Worm (Caenorhabditis elegans) whole organism, L4 larva: ENCODE measurements around the gene copb-2.
A peak's percentile ranks its signal among the peaks of the same experiment; 100 is the strongest.

Source experiments
- D1046.2 ChIP-seq: fragments of 200-800 bp; sonication (Bioruptor generic); IDR thresholded peaks from 2 replicates; pipeline ENCODE4 v1.3.6; 2022; ENCODE audit warnings: missing genetic modification characterization, missing compliant biosample characterization
- F10B5.3 ChIP-seq: sonication (generic microtip); optimal IDR thresholded peaks from 2 replicates; lab custom pipeline; 2016; ENCODE audit warnings: mild to moderate bottlenecking, missing genetic modification characterization, missing compliant biosample characterization
- F44E2.7 ChIP-seq: fragments of 200-800 bp; sonication (Bioruptor generic); IDR thresholded peaks from 2 replicates; pipeline ENCODE4 v2.1.2; 2022; ENCODE audit warnings: missing genetic modification characterization, missing compliant biosample characterization
- R02D3.7 ChIP-seq: fragments of 150-350 bp; sonication (generic microtip); optimal IDR thresholded peaks from 3 replicates; lab custom pipeline; 2014; ENCODE audit warnings: missing biosample characterization, missing genetic modification characterization
- T20F7.1 ChIP-seq: fragments of 200-800 bp; sonication (Bioruptor generic); optimal IDR thresholded peaks from 2 replicates; lab custom pipeline; 2018; ENCODE audit warnings: mild to moderate bottlenecking, missing genetic modification characterization, missing compliant biosample characterization
- Y105C5A.15 ChIP-seq: fragments of 200-800 bp; sonication (Bioruptor generic); IDR thresholded peaks from 2 replicates; pipeline ENCODE4 v1.3.6; 2022; ENCODE audit warnings: missing genetic modification characterization, missing compliant biosample characterization
- Y5F2A.4 ChIP-seq: fragments of 200-800 bp; sonication (Bioruptor generic); optimal IDR thresholded peaks from 2 replicates; lab custom pipeline; 2018; ENCODE audit warnings: mild to moderate bottlenecking, missing genetic modification characterization, missing compliant biosample characterization
- ZK337.2 ChIP-seq: fragments of 200-800 bp; sonication (Bioruptor generic); IDR thresholded peaks from 2 replicates; pipeline ENCODE4 v1.3.6; 2022; ENCODE audit warnings: missing genetic modification reagents, missing genetic modification characterization, missing compliant biosample characterization
- ZK546.5 ChIP-seq, 2 experiments: sonication (generic microtip); optimal IDR thresholded peaks; 2 replicates each; lab custom pipeline; 2017; ENCODE audit warnings: missing biosample characterization in 2 of 2, missing genetic modification characterization in 2 of 2
- ama-1 ChIP-seq: fragments of 150-350 bp; optimal IDR thresholded peaks from 2 replicates; lab custom pipeline; 2014; ENCODE audit warnings: inconsistent platforms, mixed read lengths
- arid-1 ChIP-seq: fragments of 200-800 bp; sonication (Bioruptor generic); conservative IDR thresholded peaks from 2 replicates; pipeline ENCODE4 v1.3.6; 2022; ENCODE audit warnings: missing genetic modification reagents, missing genetic modification characterization, missing compliant biosample characterization
- attf-4 ChIP-seq: sonication (generic microtip); optimal IDR thresholded peaks from 3 replicates; lab custom pipeline; 2017; ENCODE audit warnings: missing biosample characterization, missing genetic modification characterization
- ceh-28 ChIP-seq: fragments of 150-350 bp; optimal IDR thresholded peaks from 2 replicates; lab custom pipeline; 2014; ENCODE audit warnings: missing biosample characterization, missing genetic modification reagents, missing genetic modification characterization
- ceh-62 ChIP-seq: sonication (generic microtip); optimal IDR thresholded peaks from 2 replicates; lab custom pipeline; 2017; ENCODE audit warnings: missing biosample characterization, missing genetic modification characterization
- ceh-82 ChIP-seq: sonication (generic microtip); optimal IDR thresholded peaks from 2 replicates; lab custom pipeline; 2017; ENCODE audit warnings: missing biosample characterization, missing genetic modification characterization
- ces-1 ChIP-seq: fragments of 150-350 bp; sonication (generic microtip); optimal IDR thresholded peaks from 4 replicates; lab custom pipeline; 2014; ENCODE audit warnings: missing biosample characterization, missing genetic modification reagents, missing genetic modification characterization
- daf-12 ChIP-seq: fragments of 150-350 bp; optimal IDR thresholded peaks from 2 replicates; lab custom pipeline; 2014; ENCODE audit warnings: missing biosample characterization, missing genetic modification reagents, missing genetic modification characterization
- dmd-6 ChIP-seq: fragments of 200-800 bp; sonication (Bioruptor generic); IDR thresholded peaks from 2 replicates; pipeline ENCODE4 v1.3.6; 2022; ENCODE audit warnings: missing genetic modification reagents, missing genetic modification characterization, missing compliant biosample characterization
- dmd-9 ChIP-seq: fragments of 200-800 bp; sonication (Bioruptor generic); IDR thresholded peaks from 2 replicates; pipeline ENCODE4 v1.3.6; 2022; ENCODE audit warnings: missing genetic modification reagents, missing genetic modification characterization, missing compliant biosample characterization
- egl-27 ChIP-seq: sonication (generic microtip); optimal IDR thresholded peaks from 3 replicates; lab custom pipeline; 2017; ENCODE audit warnings: missing biosample characterization, missing genetic modification reagents, missing genetic modification characterization
- fkh-10 ChIP-seq: fragments of 150-350 bp; optimal IDR thresholded peaks from 2 replicates; lab custom pipeline; 2014; ENCODE audit warnings: missing biosample characterization, missing genetic modification reagents, missing genetic modification characterization
- fos-1 ChIP-seq: fragments of 150-350 bp; optimal IDR thresholded peaks from 2 replicates; lab custom pipeline; 2014; ENCODE audit warnings: missing biosample characterization, missing genetic modification characterization
- gei-8 ChIP-seq: fragments of 200-800 bp; sonication (Bioruptor generic); optimal IDR thresholded peaks from 2 replicates; lab custom pipeline; 2018; ENCODE audit warnings: mild to moderate bottlenecking, missing genetic modification characterization, missing compliant biosample characterization
- hlh-30 ChIP-seq: sonication (generic microtip); optimal IDR thresholded peaks from 2 replicates; lab custom pipeline; 2017; ENCODE audit warnings: antibody characterized with exemption, mild to moderate bottlenecking, missing genetic modification characterization, missing compliant biosample characterization; ENCODE audit not compliant: insufficient read depth
- hmg-1.1 ChIP-seq: fragments of 200-800 bp; sonication (Bioruptor generic); IDR thresholded peaks from 2 replicates; pipeline ENCODE4 v1.3.6; 2022; ENCODE audit warnings: missing genetic modification reagents, missing genetic modification characterization, missing compliant biosample characterization
- lim-7 ChIP-seq: fragments of 200-800 bp; sonication (Bioruptor generic); IDR thresholded peaks from 2 replicates; pipeline ENCODE4 v1.3.6; 2022; ENCODE audit warnings: missing genetic modification characterization, missing compliant biosample characterization
- lin-1 ChIP-seq: fragments of 200-800 bp; sonication (Bioruptor generic); IDR thresholded peaks from 2 replicates; pipeline ENCODE4 v1.3.6; 2022; ENCODE audit warnings: missing genetic modification reagents, missing genetic modification characterization, missing compliant biosample characterization
- lin-39 ChIP-seq: fragments of 150-350 bp; optimal IDR thresholded peaks from 2 replicates; lab custom pipeline; 2014; ENCODE audit warnings: missing biosample characterization, missing genetic modification reagents, missing genetic modification characterization
- madf-5 ChIP-seq, 2 experiments: fragments of 200-800 bp; sonication (Bioruptor generic); IDR thresholded peaks; 2 replicates each; pipeline ENCODE4 v1.3.6; 2022; ENCODE audit warnings: missing compliant biosample characterization in 2 of 2, missing genetic modification characterization in 2 of 2
- mdt-29 ChIP-seq: fragments of 200-800 bp; sonication (Bioruptor generic); IDR thresholded peaks from 2 replicates; pipeline ENCODE4 v1.3.6; 2022; ENCODE audit warnings: missing genetic modification reagents, missing genetic modification characterization, missing compliant biosample characterization
- mxl-3 ChIP-seq: fragments of 200-800 bp; sonication (Bioruptor generic); optimal IDR thresholded peaks from 2 replicates; lab custom pipeline; 2018; ENCODE audit warnings: mild to moderate bottlenecking, missing genetic modification characterization, missing compliant biosample characterization
- nhr-10 ChIP-seq: fragments of 150-350 bp; optimal IDR thresholded peaks from 2 replicates; lab custom pipeline; 2014; ENCODE audit warnings: missing biosample characterization, missing genetic modification characterization
- nhr-102 ChIP-seq: sonication (generic microtip); optimal IDR thresholded peaks from 2 replicates; lab custom pipeline; 2016; ENCODE audit warnings: mild to moderate bottlenecking, missing genetic modification characterization, moderate library complexity, missing compliant biosample characterization
- nhr-11 ChIP-seq: fragments of 150-350 bp; optimal IDR thresholded peaks from 2 replicates; lab custom pipeline; 2014; ENCODE audit warnings: missing biosample characterization, missing genetic modification characterization
- nhr-237 ChIP-seq: sonication (generic microtip); optimal IDR thresholded peaks from 2 replicates; lab custom pipeline; 2017; ENCODE audit warnings: missing biosample characterization, missing genetic modification characterization
- nhr-28 ChIP-seq: fragments of 150-350 bp; optimal IDR thresholded peaks from 2 replicates; lab custom pipeline; 2014; ENCODE audit warnings: missing biosample characterization, missing genetic modification characterization
- nhr-41 ChIP-seq: fragments of 200-800 bp; sonication (Bioruptor generic); IDR thresholded peaks from 2 replicates; pipeline ENCODE4 v1.3.6; 2022; ENCODE audit warnings: missing genetic modification reagents, missing genetic modification characterization, missing compliant biosample characterization
- nhr-42 ChIP-seq: fragments of 200-800 bp; sonication (Bioruptor generic); IDR thresholded peaks from 2 replicates; pipeline ENCODE4 v1.3.6; 2022; ENCODE audit warnings: missing genetic modification characterization, missing compliant biosample characterization
- nhr-48 ChIP-seq: sonication (generic microtip); optimal IDR thresholded peaks from 2 replicates; lab custom pipeline; 2016; ENCODE audit warnings: mild to moderate bottlenecking, missing genetic modification characterization, missing compliant biosample characterization
- nhr-6 ChIP-seq: fragments of 150-350 bp; optimal IDR thresholded peaks from 2 replicates; lab custom pipeline; 2014; ENCODE audit warnings: missing biosample characterization, missing genetic modification characterization
- nhr-76 ChIP-seq: fragments of 150-350 bp; optimal IDR thresholded peaks from 2 replicates; lab custom pipeline; 2014; ENCODE audit warnings: missing biosample characterization, missing genetic modification characterization
- pqm-1 ChIP-seq: sonication (generic microtip); optimal IDR thresholded peaks from 2 replicates; lab custom pipeline; 2017; ENCODE audit warnings: missing biosample characterization, missing genetic modification characterization
- rbr-2 ChIP-seq: sonication (generic microtip); optimal IDR thresholded peaks from 2 replicates; lab custom pipeline; 2016; ENCODE audit warnings: missing genotype, missing genetic modification characterization, missing compliant biosample characterization
- skn-1 ChIP-seq: fragments of 150-350 bp; optimal IDR thresholded peaks from 2 replicates; lab custom pipeline; 2014; ENCODE audit warnings: missing biosample characterization, missing genetic modification characterization
- snpc-1.2 ChIP-seq: fragments of 200-800 bp; sonication (Bioruptor generic); IDR thresholded peaks from 2 replicates; pipeline ENCODE4 v1.3.6; 2022; ENCODE audit warnings: missing genetic modification reagents, missing genetic modification characterization, missing compliant biosample characterization
- snpc-4 ChIP-seq: fragments of 150-350 bp; optimal IDR thresholded peaks from 2 replicates; lab custom pipeline; 2014; ENCODE audit warnings: missing biosample characterization, missing genetic modification characterization
- spr-1 ChIP-seq: sonication (generic microtip); optimal IDR thresholded peaks from 2 replicates; lab custom pipeline; 2016; ENCODE audit warnings: mild to moderate bottlenecking, missing genetic modification characterization, missing compliant biosample characterization
- tag-97 ChIP-seq: fragments of 200-800 bp; sonication (Bioruptor generic); IDR thresholded peaks from 2 replicates; pipeline ENCODE4 v1.3.6; 2022; ENCODE audit warnings: missing genetic modification characterization, missing compliant biosample characterization
- unc-130 ChIP-seq: sonication (generic microtip); optimal IDR thresholded peaks from 2 replicates; lab custom pipeline; 2016; ENCODE audit warnings: missing genetic modification reagents, missing genetic modification characterization, missing compliant biosample characterization
- unc-62 ChIP-seq, 3 experiments: fragments of 150-350 bp in 1 of 3; sonication (generic microtip); optimal IDR thresholded peaks in 2 of 3; peaks in 1 of 3; 1 replicate in 1 of 3; 2 replicates in 2 of 3; lab custom pipeline; 2014 to 2017; ENCODE audit warnings: missing biosample characterization in 3 of 3, missing genetic modification characterization in 3 of 3, missing genetic modification reagents in 3 of 3, missing genotype in 1 of 3
- zfp-3 ChIP-seq: fragments of 200-800 bp; sonication (Bioruptor generic); conservative IDR thresholded peaks from 2 replicates; pipeline ENCODE4 v1.3.6; 2022; ENCODE audit warnings: missing genetic modification reagents, missing genetic modification characterization, missing compliant biosample characterization
- ztf-11 ChIP-seq: fragments of 150-350 bp; optimal IDR thresholded peaks from 2 replicates; lab custom pipeline; 2014; ENCODE audit warnings: missing biosample characterization, missing genetic modification characterization
- ztf-7 ChIP-seq: fragments of 150-350 bp; optimal IDR thresholded peaks from 2 replicates; lab custom pipeline; 2014; ENCODE audit warnings: missing biosample characterization, missing genetic modification characterization

The copb-2 gene

ce11 chrIV:9442106-9442532 lies 17.4 kb upstream of the copb-2 start (continued):
- TF ChIP-seq unc-62 (GFP tag; optimal IDR thresholded peaks at IDR 0.05 in 1 of 2; lab: Kevin White, UChicago) (peak in 1 of 2 experiments; percentile 99), unc-62 (tag; optimal IDR thresholded peaks at IDR 0.05; lab: Kevin White, UChicago) (no peak), lin-1 (GFP tag; lab: Robert Waterston, UW) (0 out of 2 replicates have a peak, but pooled peaks have one; percentile 8), nhr-41 (GFP tag; lab: Robert Waterston, UW) (no peak), hmg-1.1 (GFP tag; lab: Robert Waterston, UW) (no peak), egl-27 (tag; lab: Kevin White, UChicago) (no peak), fkh-10 (GFP tag; lab: Kevin White, UChicago) (no peak), hlh-30 (tag; lab: Kevin White, UChicago) (peak; percentile 76), Y105C5A.15 (GFP tag; lab: Robert Waterston, UW) (no peak), lim-7 (GFP tag; lab: Robert Waterston, UW) (no peak), nhr-6 (peak; percentile 60), ama-1 (lab: Kevin White, UChicago) (no peak), nhr-28 (peak; percentile 99), mxl-3 (GFP tag; lab: Kevin White, UChicago) (peak; percentile 92), nhr-11 (peak; percentile 15), nhr-102 (tag; lab: Kevin White, UChicago) (peak; percentile 86), ces-1 (no peak), Y5F2A.4 (GFP tag; lab: Kevin White, UChicago) (no peak), nhr-48 (tag; lab: Kevin White, UChicago) (peak; percentile 83), daf-12 (tag; lab: Kevin White, UChicago) (no peak), nhr-76 (tag; lab: Kevin White, UChicago) (no peak), T20F7.1 (peak; percentile 58), ZK546.5 (tag; optimal IDR thresholded peaks at IDR 0.05; lab: Kevin White, UChicago) (no peak), R02D3.7 (tag; lab: Kevin White, UChicago) (no peak), D1046.2 (GFP tag; lab: Robert Waterston, UW) (no peak), nhr-42 (GFP tag; lab: Robert Waterston, UW) (no peak), arid-1 (GFP tag; lab: Robert Waterston, UW) (no peak; the same call in 1 of the 2 replicates), dmd-6 (GFP tag; lab: Robert Waterston, UW) (peak; percentile 91), ceh-82 (tag; lab: Kevin White, UChicago) (no peak), spr-1 (tag; lab: Kevin White, UChicago) (peak; percentile 0), attf-4 (tag; lab: Kevin White, UChicago) (no peak), tag-97 (GFP tag; lab: Robert Waterston, UW) (no peak), ztf-11 (tag; lab: Kevin White, UChicago) (no peak), pqm-1 (tag; lab: Kevin White, UChicago) (peak; percentile 74), snpc-1.2 (GFP tag; lab: Robert Waterston, UW) (no peak), F44E2.7 (GFP tag; lab: Robert Waterston, UW) (no peak), mdt-29 (GFP tag; lab: Robert Waterston, UW) (peak; percentile 82; the same call in 1 of the 2 replicates), fos-1 (tag; lab: Kevin White, UChicago) (no peak), skn-1 (tag; lab: Kevin White, UChicago) (no peak), F10B5.3 (tag; lab: Kevin White, UChicago) (no peak), unc-130 (GFP tag; lab: Kevin White, UChicago) (no peak), zfp-3 (GFP tag; lab: Robert Waterston, UW) (peak; percentile 75; the same call in 1 of the 2 replicates), nhr-237 (tag; lab: Kevin White, UChicago) (no peak), dmd-9 (GFP tag; lab: Robert Waterston, UW) (no peak), ZK337.2 (GFP tag; lab: Robert Waterston, UW) (no peak), lin-39 (no peak), nhr-10 (tag; lab: Kevin White, UChicago) (peak; percentile 49), madf-5 (GFP tag; IDR thresholded peaks at IDR 0.05; lab: Robert Waterston, UW) (no peak), ceh-28 (no peak), rbr-2 (no peak), ceh-62 (tag; lab: Kevin White, UChicago) (no peak), ztf-7 (tag; lab: Kevin White, UChicago) (no peak), snpc-4 (no peak), gei-8 (GFP tag; lab: Kevin White, UChicago) (peak; percentile 67)
